Fruit fly (Drosophila melanogaster): ENCODE measurements around the gene CG8001.

dm6 chr3L:1726747-1727146 is 29.2 kb upstream of the CG8001 start:
- TF ChIP-seq Abd-B (GFP tag; optimal IDR thresholded peaks at IDR 0.05) = no peak
- no peak for TF ChIP-seq usp (GFP tag; optimal IDR thresholded peaks at IDR 0.05)
- TF ChIP-seq slbo (GFP tag; IDR thresholded peaks at IDR 0.05) = no peak
- no peak for TF ChIP-seq CG5180 (GFP tag; optimal IDR thresholded peaks at IDR 0.05)
- no peak for TF ChIP-seq CG2116 (GFP tag; optimal IDR thresholded peaks at IDR 0.05)
- TF ChIP-seq Kr (GFP tag; optimal IDR thresholded peaks at IDR 0.05) = no peak
- TF ChIP-seq NK7.1 (GFP tag; optimal IDR thresholded peaks at IDR 0.05) = no peak
- TF ChIP-seq Ets65A (GFP tag) = no peak
